Fruit fly (Drosophila melanogaster): ENCODE results near the gene CG8379.

CG8379 gene

dm6 chr3R:8847096-8847639, 23.0 kb downstream of the CG8379 start:
- TF ChIP-seq CG15710 (tag; optimal IDR thresholded peaks at IDR 0.05) (peak; percentile 65), Pif1B (GFP tag; optimal IDR thresholded peaks at IDR 0.05) (peak; percentile 45), Ets98B (GFP tag; IDR thresholded peaks at IDR 0.05) (peak; percentile 60; the same call in 1 of the 2 replicates), CG12605 (GFP tag; IDR thresholded peaks at IDR 0.05) (no peak), Pif1A (GFP tag; optimal IDR thresholded peaks at IDR 0.05) (peak; percentile 63), rn (GFP tag; IDR thresholded peaks at IDR 0.05) (0 out of 2 replicates have a peak, but pooled peaks have one; percentile 52), CG8301 (tag; optimal IDR thresholded peaks at IDR 0.05) (peak; percentile 36), gl (tag; optimal IDR thresholded peaks at IDR 0.05) (no peak), CG8159 (tag; optimal IDR thresholded peaks at IDR 0.05) (peak; percentile 70), D1 (tag; optimal IDR thresholded peaks at IDR 0.05) (no peak), CG9948 (tag; optimal IDR thresholded peaks at IDR 0.05) (peak; percentile 55), CG14655 (GFP tag; optimal IDR thresholded peaks at IDR 0.05) (peak; percentile 41), CG17806 (tag; optimal IDR thresholded peaks at IDR 0.05) (peak; percentile 59), CG32121 (GFP tag; IDR thresholded peaks at IDR 0.05) (peak; percentile 44; the same call in 1 of the 2 replicates), CG34367 (tag; optimal IDR thresholded peaks at IDR 0.05) (peak; percentile 51), CG13204 (GFP tag; optimal IDR thresholded peaks at IDR 0.05) (no peak), CG4496 (GFP tag; IDR thresholded peaks at IDR 0.05) (peak; percentile 65; the same call in 2 of the 3 replicates)

DNA sequence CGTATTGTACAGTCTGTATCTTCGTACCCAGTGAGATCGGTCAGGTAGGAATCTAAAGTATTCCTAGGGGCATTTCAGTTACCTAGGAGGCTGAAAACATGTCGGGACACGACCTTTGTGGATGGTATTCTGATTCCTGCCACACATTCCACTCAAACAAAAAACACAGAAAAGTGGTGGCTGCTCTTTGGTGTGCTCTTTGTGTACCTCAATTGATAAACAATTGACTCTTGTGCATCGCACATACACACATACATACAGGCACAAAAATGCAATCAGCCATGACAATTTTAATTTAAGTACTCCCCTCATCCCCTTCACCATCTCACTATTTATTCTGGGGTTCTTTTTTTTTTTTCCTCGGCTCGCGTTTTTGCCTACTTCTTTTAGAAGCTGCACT, 24.0 kb downstream of the CG8379 start:
- TF ChIP-seq Pif1A (GFP tag; optimal IDR thresholded peaks at IDR 0.05) (no peak), CG14655 (GFP tag; optimal IDR thresholded peaks at IDR 0.05) (no peak), Ets98B (GFP tag; IDR thresholded peaks at IDR 0.05) (no peak), CG4496 (GFP tag; IDR thresholded peaks at IDR 0.05) (no peak), CG8301 (tag; optimal IDR thresholded peaks at IDR 0.05) (no peak), CG34367 (tag; optimal IDR thresholded peaks at IDR 0.05) (no peak), Pif1B (GFP tag; optimal IDR thresholded peaks at IDR 0.05) (no peak)

DNA sequence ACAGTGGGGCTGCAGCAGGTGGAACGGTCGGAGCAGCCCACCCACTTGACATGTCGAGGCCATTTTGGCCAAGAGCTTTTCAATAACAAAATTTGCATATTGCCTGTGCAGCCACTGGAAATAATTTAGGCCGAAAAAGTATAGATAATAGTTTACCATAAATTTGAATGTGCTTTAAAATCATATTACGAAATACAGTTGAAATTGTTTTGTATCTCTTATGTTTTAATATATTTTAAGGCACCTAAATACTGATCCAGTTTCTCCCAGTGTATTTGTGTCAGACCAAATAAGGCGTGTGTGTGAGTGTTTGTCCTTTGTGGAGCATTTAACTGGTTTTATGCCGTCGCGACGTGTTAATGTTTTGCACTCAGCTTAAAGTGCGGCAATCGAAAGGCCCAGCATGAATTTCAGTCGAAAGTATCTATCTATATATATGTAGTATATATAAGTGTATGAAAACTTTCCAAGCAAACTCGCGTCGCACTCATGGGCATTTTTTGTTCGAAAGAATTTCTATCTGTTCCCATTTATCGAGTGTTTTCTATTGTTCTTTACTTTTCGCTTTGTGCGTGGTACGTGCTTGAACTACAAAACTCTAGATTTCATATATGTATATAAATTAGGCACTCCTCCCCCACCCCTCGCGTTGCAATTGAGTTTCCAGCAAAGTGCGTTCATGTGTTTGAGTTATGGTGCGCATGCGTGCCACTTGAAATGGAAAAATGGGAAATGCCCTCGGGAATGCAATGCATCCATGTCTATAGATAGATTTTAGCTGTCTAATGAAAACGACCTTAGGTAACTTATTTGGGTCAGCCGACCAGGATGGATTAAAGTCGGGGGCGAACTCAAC, 25.4 kb downstream of the CG8379 start:
- peak; percentile 62 for TF ChIP-seq Pif1A (GFP tag; optimal IDR thresholded peaks at IDR 0.05)
- no peak for TF ChIP-seq Snoo (tag; optimal IDR thresholded peaks at IDR 0.05)
- TF ChIP-seq gl (tag; optimal IDR thresholded peaks at IDR 0.05) = no peak
- 0 out of 2 replicates have a peak, but pooled peaks have one; percentile 31 for TF ChIP-seq CG12605 (GFP tag; IDR thresholded peaks at IDR 0.05)
- TF ChIP-seq EcR (GFP tag; optimal IDR thresholded peaks at IDR 0.05) = no peak
- TF ChIP-seq rn (GFP tag; IDR thresholded peaks at IDR 0.05) = no peak
- no peak for TF ChIP-seq CG10348 (GFP tag; IDR thresholded peaks at IDR 0.05)
- TF ChIP-seq D1 (tag; optimal IDR thresholded peaks at IDR 0.05) = no peak
- peak; percentile 31 for TF ChIP-seq Pif1B (GFP tag; optimal IDR thresholded peaks at IDR 0.05)
- TF ChIP-seq CG4496 (GFP tag; IDR thresholded peaks at IDR 0.05) = peak; percentile 81
- TF ChIP-seq Ets98B (GFP tag; IDR thresholded peaks at IDR 0.05) = peak; percentile 60
- peak; percentile 65 for TF ChIP-seq CG8301 (tag; optimal IDR thresholded peaks at IDR 0.05)
- TF ChIP-seq CG17806 (tag; optimal IDR thresholded peaks at IDR 0.05) = peak; percentile 69
- TF ChIP-seq CG9948 (tag; optimal IDR thresholded peaks at IDR 0.05) = peak; percentile 60
- TF ChIP-seq fd96Ca (GFP tag; IDR thresholded peaks at IDR 0.05) = no peak
- TF ChIP-seq CG13204 (GFP tag; optimal IDR thresholded peaks at IDR 0.05) = no peak
- peak; percentile 68 for TF ChIP-seq CG14655 (GFP tag; optimal IDR thresholded peaks at IDR 0.05)
- TF ChIP-seq CG34367 (tag; optimal IDR thresholded peaks at IDR 0.05) = peak; percentile 55
- TF ChIP-seq CG32121 (GFP tag; IDR thresholded peaks at IDR 0.05) = peak; percentile 72; the same call in 1 of the 2 replicates
- peak; percentile 65 for TF ChIP-seq CG8159 (tag; optimal IDR thresholded peaks at IDR 0.05)
- peak; percentile 60 for TF ChIP-seq CG15710 (tag; optimal IDR thresholded peaks at IDR 0.05)

- TF ChIP-seq D1 (tag; optimal IDR thresholded peaks at IDR 0.05) (no peak), CG12605 (GFP tag; IDR thresholded peaks at IDR 0.05) (no peak), fd96Ca (GFP tag; IDR thresholded peaks at IDR 0.05) (no peak), Ets98B (GFP tag; IDR thresholded peaks at IDR 0.05) (no peak), CG14655 (GFP tag; optimal IDR thresholded peaks at IDR 0.05) (no peak), gl (tag; optimal IDR thresholded peaks at IDR 0.05) (no peak), EcR (GFP tag; optimal IDR thresholded peaks at IDR 0.05) (no peak), CG9948 (tag; optimal IDR thresholded peaks at IDR 0.05) (no peak), CG32121 (GFP tag; IDR thresholded peaks at IDR 0.05) (no peak), CG4496 (GFP tag; IDR thresholded peaks at IDR 0.05) (no peak), rn (GFP tag; IDR thresholded peaks at IDR 0.05) (no peak), CG34367 (tag; optimal IDR thresholded peaks at IDR 0.05) (no peak), CG17806 (tag; optimal IDR thresholded peaks at IDR 0.05) (no peak), Pif1A (GFP tag; optimal IDR thresholded peaks at IDR 0.05) (no peak), CG8159 (tag; optimal IDR thresholded peaks at IDR 0.05) (no peak), Snoo (tag; optimal IDR thresholded peaks at IDR 0.05) (no peak), CG15710 (tag; optimal IDR thresholded peaks at IDR 0.05) (no peak), CG10348 (GFP tag; IDR thresholded peaks at IDR 0.05) (no peak), CG8301 (tag; optimal IDR thresholded peaks at IDR 0.05) (no peak), Pif1B (GFP tag; optimal IDR thresholded peaks at IDR 0.05) (no peak)
Observed at dm6 chr3R:8850616-8851015, 26.4 kb downstream of the CG8379 start.

DNA sequence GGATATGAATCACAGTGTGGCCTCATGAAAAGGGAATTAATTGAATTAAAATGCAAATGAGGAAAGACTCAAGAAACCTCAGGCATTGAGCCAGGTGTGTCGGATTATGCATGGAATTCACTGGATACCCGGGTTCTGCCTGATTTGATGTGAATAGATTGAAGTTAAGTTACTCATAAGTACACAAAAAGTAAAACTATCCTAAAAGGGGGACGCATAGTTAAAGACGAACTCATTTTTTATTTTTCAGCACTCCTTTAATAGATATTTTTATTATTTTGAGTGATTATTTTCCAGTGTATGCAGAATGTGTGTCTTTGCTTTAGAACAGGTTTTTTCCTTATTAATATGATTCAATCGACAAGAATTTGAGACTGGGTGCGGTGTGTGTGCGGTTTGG, 29.0 kb downstream of the CG8379 start:
- TF ChIP-seq CG17806 (tag; optimal IDR thresholded peaks at IDR 0.05) = peak; percentile 19
- no peak for TF ChIP-seq fd96Ca (GFP tag; IDR thresholded peaks at IDR 0.05)
- peak; percentile 4 for TF ChIP-seq CG8159 (tag; optimal IDR thresholded peaks at IDR 0.05)
- peak; percentile 13 for TF ChIP-seq Snoo (tag; optimal IDR thresholded peaks at IDR 0.05)
- no peak for TF ChIP-seq EcR (GFP tag; optimal IDR thresholded peaks at IDR 0.05)
- peak; percentile 44; the same call in 1 of the 2 replicates for TF ChIP-seq CG32121 (GFP tag; IDR thresholded peaks at IDR 0.05)
- no peak for TF ChIP-seq CG4496 (GFP tag; IDR thresholded peaks at IDR 0.05)
- TF ChIP-seq CG10348 (GFP tag; IDR thresholded peaks at IDR 0.05) = no peak
- peak; percentile 24 for TF ChIP-seq Pif1A (GFP tag; optimal IDR thresholded peaks at IDR 0.05)

All from whole organism, pupa.